Fruit fly (Drosophila melanogaster): ENCODE results near the gene CG14879.
A peak's percentile ranks its signal among the peaks of the same experiment; 100 is the strongest.

Gene CG14879

dm6 chr3R:16331809-16332343 is 17.1 kb downstream of the CG14879 start (continued):
- TF ChIP-seq repo (GFP tag; optimal IDR thresholded peaks at IDR 0.05), result no peak
- TF ChIP-seq CG42726 (GFP tag; IDR thresholded peaks at IDR 0.05; ENCODE audit: partially characterized antibody), result no peak
- peak; percentile 72; the same call in 2 of the 3 replicates for TF ChIP-seq CG11456 (GFP tag; IDR thresholded peaks at IDR 0.05)
- TF ChIP-seq kni (GFP tag; optimal IDR thresholded peaks at IDR 0.05), result peak; percentile 82
- peak in 1 of 3 experiments; percentile 9 for TF ChIP-seq Stat92E (GFP tag; optimal IDR thresholded peaks at IDR 0.05)
- peak; percentile 41 for TF ChIP-seq BtbVII (GFP tag; optimal IDR thresholded peaks at IDR 0.05)
- TF ChIP-seq Ada2b (GFP tag; IDR thresholded peaks at IDR 0.05), result peak; percentile 25; the same call in 1 of the 2 replicates
- TF ChIP-seq onecut (GFP tag; IDR thresholded peaks at IDR 0.05), result peak; percentile 52
- peak; percentile 10 for TF ChIP-seq Sox102F (GFP tag; optimal IDR thresholded peaks at IDR 0.05)
- TF ChIP-seq Myb (GFP tag; optimal IDR thresholded peaks at IDR 0.05), result peak; percentile 34
- TF ChIP-seq CG18599 (GFP tag; optimal IDR thresholded peaks at IDR 0.05), result peak; percentile 43
- peak; percentile 45 for TF ChIP-seq CG13424 (tag; optimal IDR thresholded peaks at IDR 0.05)
- peak; percentile 87 for TF ChIP-seq Xrp1 (GFP tag; IDR thresholded peaks at IDR 0.05)
- peak; percentile 35 for TF ChIP-seq twi (tag; optimal IDR thresholded peaks at IDR 0.05)
- TF ChIP-seq Ravus (GFP tag; IDR thresholded peaks at IDR 0.05), result no peak
- TF ChIP-seq Dll (GFP tag; IDR thresholded peaks at IDR 0.05; ENCODE audit: partially characterized antibody), result no peak
- TF ChIP-seq Trl (optimal IDR thresholded peaks at IDR 0.05), result no peak
- peak; percentile 73 for TF ChIP-seq Trl (GFP tag; optimal IDR thresholded peaks at IDR 0.05)
- TF ChIP-seq rib (GFP tag; IDR thresholded peaks at IDR 0.05), result peak; percentile 68; the same call in 1 of the 2 replicates
- no peak for TF ChIP-seq lov (optimal IDR thresholded peaks at IDR 0.05)
- TF ChIP-seq lov (GFP tag; IDR thresholded peaks at IDR 0.05), result peak; percentile 61; the same call in 1 of the 3 replicates
- TF ChIP-seq nerfin-2 (GFP tag; IDR thresholded peaks at IDR 0.05; ENCODE audit: partially characterized antibody), result no peak
- TF ChIP-seq ranshi (GFP tag; IDR thresholded peaks at IDR 0.05), result peak; percentile 11; the same call in 1 of the 2 replicates
- TF ChIP-seq Med (GFP tag), result peak; percentile 96
- TF ChIP-seq Lim3 (GFP tag; IDR thresholded peaks at IDR 0.05), result no peak
- peak; percentile 71 for TF ChIP-seq NC2α (GFP tag; optimal IDR thresholded peaks at IDR 0.05)
- peak; percentile 60 for TF ChIP-seq NK7.1 (GFP tag; optimal IDR thresholded peaks at IDR 0.05)
- 0 out of 2 replicates have a peak, but pooled peaks have one; percentile 21 for TF ChIP-seq CG32772 (GFP tag; IDR thresholded peaks at IDR 0.05)
- TF ChIP-seq Dek (tag; optimal IDR thresholded peaks at IDR 0.05), result no peak
- peak; percentile 19 for TF ChIP-seq pum (GFP tag; optimal IDR thresholded peaks at IDR 0.05)
- TF ChIP-seq CG6175 (GFP tag; IDR thresholded peaks at IDR 0.05), result peak; percentile 48; the same call in 1 of the 3 replicates
- peak; percentile 51 for TF ChIP-seq CG31365 (tag; optimal IDR thresholded peaks at IDR 0.05)
- peak; percentile 44 for TF ChIP-seq CG30431 (GFP tag; optimal IDR thresholded peaks at IDR 0.05)
- TF ChIP-seq run (tag; optimal IDR thresholded peaks at IDR 0.05), result peak; percentile 11
- no peak for TF ChIP-seq CG13894 (tag; optimal IDR thresholded peaks at IDR 0.05)
- TF ChIP-seq ftz-f1 (GFP tag; optimal IDR thresholded peaks at IDR 0.05), result no peak
- peak; percentile 58 for TF ChIP-seq CG11247 (GFP tag; IDR thresholded peaks at IDR 0.05)
- TF ChIP-seq CG2889 (GFP tag; IDR thresholded peaks at IDR 0.05), result 0 out of 3 replicates have a peak, but pooled peaks have one; percentile 35
- peak; percentile 76 for TF ChIP-seq nau (GFP tag; optimal IDR thresholded peaks at IDR 0.05)
- no peak for TF ChIP-seq tna (GFP tag; IDR thresholded peaks at IDR 0.05; ENCODE audit: partially characterized antibody)
- TF ChIP-seq CG13624 (GFP tag; optimal IDR thresholded peaks at IDR 0.05), result no peak
- TF ChIP-seq Antp (GFP tag; optimal IDR thresholded peaks at IDR 0.05), result peak; percentile 8
- peak; percentile 58 for TF ChIP-seq CG3838 (GFP tag; optimal IDR thresholded peaks at IDR 0.05)
- peak; percentile 29; the same call in 1 of the 3 replicates for TF ChIP-seq so (GFP tag; IDR thresholded peaks at IDR 0.05)
- no peak for TF ChIP-seq Tbp (GFP tag; optimal IDR thresholded peaks at IDR 0.05)
- peak; percentile 68 for TF ChIP-seq CG8290 (GFP tag; optimal IDR thresholded peaks at IDR 0.05)
- peak; percentile 91 to 93 for TF ChIP-seq CG8290 (tag; optimal IDR thresholded peaks at IDR 0.05)
- TF ChIP-seq br (optimal IDR thresholded peaks at IDR 0.05), result no peak
- TF ChIP-seq CG14441 (GFP tag; IDR thresholded peaks at IDR 0.05), result peak; percentile 48; the same call in 1 of the 2 replicates
- TF ChIP-seq ci (GFP tag; IDR thresholded peaks at IDR 0.05), result peak; percentile 80
- peak; percentile 74 for TF ChIP-seq CG18619 (GFP tag; optimal IDR thresholded peaks at IDR 0.05)
